Worm (Caenorhabditis elegans): ENCODE results near the gene F36H12.17.

- TF ChIP-seq pha-4 (tag; optimal IDR thresholded peaks at IDR 0.05), result no peak
- TF ChIP-seq pqm-1 (tag; optimal IDR thresholded peaks at IDR 0.05), result no peak
- no peak for TF ChIP-seq skn-1 (tag; optimal IDR thresholded peaks at IDR 0.05)
- TF ChIP-seq nhr-11 (tag; optimal IDR thresholded peaks at IDR 0.05), result no peak
- TF ChIP-seq nhr-237 (tag; optimal IDR thresholded peaks at IDR 0.05), result no peak
- no peak for TF ChIP-seq sea-2 (GFP tag; optimal IDR thresholded peaks at IDR 0.05)
- TF ChIP-seq ama-1 (optimal IDR thresholded peaks at IDR 0.05), result no peak
- no peak for TF ChIP-seq nhr-76 (tag; optimal IDR thresholded peaks at IDR 0.05)
- no peak for TF ChIP-seq ztf-11 (tag; optimal IDR thresholded peaks at IDR 0.05)
- no peak for TF ChIP-seq nhr-43 (tag; optimal IDR thresholded peaks at IDR 0.05; ENCODE audit: poor library complexity, severe bottlenecking)
- TF ChIP-seq ceh-9 (tag; optimal IDR thresholded peaks at IDR 0.05), result no peak
- no peak for TF ChIP-seq zag-1 (tag; optimal IDR thresholded peaks at IDR 0.05)
- TF ChIP-seq mdl-1 (tag; optimal IDR thresholded peaks at IDR 0.05), result no peak
- no peak for TF ChIP-seq egl-27 (tag; optimal IDR thresholded peaks at IDR 0.05)
Measured at ce11 chrIV:5273385-5273784, 4.3 kb downstream of the F36H12.17 start.
